Worm (Caenorhabditis elegans): ENCODE results near the gene sre-6.

DNA sequence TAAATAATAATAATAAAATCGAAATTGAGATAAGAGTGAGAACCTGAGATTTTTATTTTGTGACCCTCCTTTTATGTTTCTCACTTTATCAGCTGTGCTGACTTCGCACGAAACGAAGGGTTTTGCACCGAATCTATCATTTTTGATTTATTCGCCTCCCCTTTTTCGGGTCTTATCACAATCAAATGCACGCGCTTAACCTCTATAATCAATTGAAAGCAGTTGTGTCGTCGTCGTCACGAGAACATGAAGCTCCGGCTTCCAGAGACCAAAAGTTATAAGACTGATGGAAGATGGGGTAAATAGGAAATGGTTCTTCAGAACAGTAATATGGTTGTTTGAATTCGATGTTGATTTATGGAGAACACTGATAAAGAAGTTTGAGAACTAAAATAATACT, 38.6 kb upstream of the sre-6 start, which contains the start of gene D1054.18:
- TF ChIP-seq tra-4 (tag; optimal IDR thresholded peaks at IDR 0.05) (no peak), ceh-13 (GFP tag; optimal IDR thresholded peaks at IDR 0.05) (no peak), flt-1 (GFP tag; IDR thresholded peaks at IDR 0.05) (no peak), ama-1 (optimal IDR thresholded peaks at IDR 0.05) (no peak)

Data from whole organism, early embryonic.